Worm (Caenorhabditis elegans) whole organism, young adult: Measurements from ENCODE around the gene ZK813.7.

ENCODE experiments used
- F23B12.7 ChIP-seq: sonication (generic microtip); optimal IDR thresholded peaks from 2 replicates; lab custom pipeline; 2017; ENCODE audit warnings: missing genetic modification characterization, mild to moderate bottlenecking, missing compliant biosample characterization, antibody characterized with exemption, moderate library complexity; ENCODE audit not compliant: insufficient read depth
- F57A8.1 ChIP-seq: fragments of 200-800 bp; sonication (Bioruptor generic); optimal IDR thresholded peaks from 2 replicates; lab custom pipeline; 2018; ENCODE audit warnings: mild to moderate bottlenecking, missing genetic modification characterization, moderate library complexity, missing compliant biosample characterization
- Y67H2A.10 ChIP-seq: fragments of 200-800 bp; sonication (Bioruptor generic); conservative IDR thresholded peaks from 2 replicates; pipeline ENCODE4 v1.3.6; 2022; ENCODE audit warnings: missing genetic modification reagents, missing genetic modification characterization, missing compliant biosample characterization
- aptf-3 ChIP-seq: fragments of 200-800 bp; sonication (Bioruptor generic); IDR thresholded peaks from 2 replicates; pipeline ENCODE4 v1.3.6; 2022; ENCODE audit warnings: missing genetic modification characterization, missing compliant biosample characterization
- die-1 ChIP-seq: sonication (generic microtip); optimal IDR thresholded peaks from 2 replicates; lab custom pipeline; 2016; ENCODE audit warnings: missing genotype, mild to moderate bottlenecking, missing genetic modification characterization, missing compliant biosample characterization
- egl-18 ChIP-seq: fragments of 200-800 bp; sonication (Bioruptor generic); IDR thresholded peaks from 2 replicates; pipeline ENCODE4 v1.3.6; 2022; ENCODE audit warnings: missing genetic modification reagents, missing genetic modification characterization, missing compliant biosample characterization
- nhr-90 ChIP-seq: sonication (generic microtip); optimal IDR thresholded peaks from 2 replicates; lab custom pipeline; 2016; ENCODE audit warnings: missing genotype, mild to moderate bottlenecking, missing genetic modification characterization, missing compliant biosample characterization
- pha-4 ChIP-seq: fragments of 150-350 bp; sonication (generic microtip); optimal IDR thresholded peaks from 2 replicates; lab custom pipeline; 2014; ENCODE audit warnings: missing biosample characterization, missing genetic modification reagents, missing genetic modification characterization
- sdz-38 ChIP-seq: sonication (generic microtip); optimal IDR thresholded peaks from 2 replicates; lab custom pipeline; 2016; ENCODE audit warnings: missing genotype, missing genetic modification characterization, missing compliant biosample characterization
- sea-2 ChIP-seq: fragments of 200-800 bp; sonication (Bioruptor generic); IDR thresholded peaks from 2 replicates; pipeline ENCODE4 v1.3.6; 2022; ENCODE audit warnings: missing genetic modification characterization, missing compliant biosample characterization
- unc-62 ChIP-seq: fragments of 150-350 bp; optimal IDR thresholded peaks from 2 replicates; lab custom pipeline; 2014; ENCODE audit warnings: missing biosample characterization, missing genetic modification reagents, missing genetic modification characterization
- ztf-28 ChIP-seq: fragments of 200-800 bp; sonication (Bioruptor generic); IDR thresholded peaks from 2 replicates; pipeline ENCODE4 v1.3.6; 2022; ENCODE audit warnings: missing genetic modification reagents, missing genetic modification characterization, missing compliant biosample characterization
- ztf-3 ChIP-seq: fragments of 200-800 bp; sonication (Bioruptor generic); optimal IDR thresholded peaks from 2 replicates; lab custom pipeline; 2018; ENCODE audit warnings: mild to moderate bottlenecking, missing genetic modification characterization, missing compliant biosample characterization

DNA sequence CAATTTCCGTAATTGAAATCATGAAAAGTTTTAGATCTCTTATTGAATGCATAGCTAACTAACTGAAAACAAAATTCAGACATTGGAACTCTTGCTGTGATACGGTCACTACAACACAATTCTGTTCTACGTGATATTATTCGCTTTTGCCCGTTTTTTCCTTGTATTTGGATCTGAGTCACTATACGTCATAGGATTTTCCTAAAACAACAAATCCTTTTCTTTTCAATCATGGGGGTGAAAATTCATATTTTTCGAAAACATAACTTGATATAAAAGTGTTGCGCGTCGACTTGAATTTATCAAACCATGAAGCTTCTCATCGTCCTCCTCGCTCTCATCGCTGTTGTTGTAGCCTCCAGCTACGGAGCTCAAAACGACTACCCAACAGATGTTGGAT is 1.4 kb downstream of the ZK813.7 start, which contains the start of gene ZK813.1:
- TF ChIP-seq F57A8.1 (GFP tag; lab: Kevin White, UChicago) (no peak), pha-4 (tag; lab: Kevin White, UChicago) (no peak), sea-2 (no peak), unc-62 (no peak), die-1 (tag; lab: Kevin White, UChicago) (no peak), Y67H2A.10 (GFP tag; lab: Robert Waterston, UW) (no peak), egl-18 (GFP tag; lab: Robert Waterston, UW) (no peak), ztf-3 (GFP tag; lab: Kevin White, UChicago) (no peak), F23B12.7 (tag; lab: Kevin White, UChicago) (no peak), aptf-3 (GFP tag; lab: Robert Waterston, UW) (no peak), ztf-28 (GFP tag; lab: Robert Waterston, UW) (no peak), sdz-38 (no peak), nhr-90 (no peak)
